Worm (Caenorhabditis elegans) whole organism, early embryonic: ENCODE results near the gene rab-39.

ENCODE experiments used
- B0310.2 ChIP-seq: sonication (generic microtip); optimal IDR thresholded peaks from 2 replicates; lab custom pipeline; 2016; ENCODE audit warnings: mild to moderate bottlenecking, missing genetic modification characterization, missing compliant biosample characterization
- F13C5.2 ChIP-seq: sonication (generic microtip); optimal IDR thresholded peaks from 2 replicates; lab custom pipeline; 2017; ENCODE audit warnings: mild to moderate bottlenecking, missing genetic modification characterization, inconsistent platforms, missing compliant biosample characterization
- aly-1 ChIP-seq: sonication (generic microtip); optimal IDR thresholded peaks from 2 replicates; lab custom pipeline; 2016; ENCODE audit warnings: missing genetic modification characterization, missing compliant biosample characterization
- ama-1 ChIP-seq: fragments of 150-350 bp; optimal IDR thresholded peaks from 2 replicates; lab custom pipeline; 2014
- ceh-13 ChIP-seq: fragments of 200-800 bp; sonication (Bioruptor generic); optimal IDR thresholded peaks from 2 replicates; lab custom pipeline; 2018; ENCODE audit warnings: mild to moderate bottlenecking, missing genetic modification characterization, missing compliant biosample characterization
- ceh-36 ChIP-seq: sonication (generic microtip); optimal IDR thresholded peaks from 2 replicates; lab custom pipeline; 2016; ENCODE audit warnings: missing genetic modification characterization, inconsistent platforms, missing compliant biosample characterization
- ets-7 ChIP-seq: sonication (generic microtip); optimal IDR thresholded peaks from 2 replicates; lab custom pipeline; 2016; ENCODE audit warnings: missing genotype, missing genetic modification characterization, missing compliant biosample characterization
- flt-1 ChIP-seq: fragments of 200-800 bp; sonication (Bioruptor generic); IDR thresholded peaks from 2 replicates; pipeline ENCODE4 v1.3.6; 2022; ENCODE audit warnings: missing genetic modification characterization, missing compliant biosample characterization
- hmbx-1 ChIP-seq: sonication (generic microtip); optimal IDR thresholded peaks from 2 replicates; lab custom pipeline; 2016; ENCODE audit warnings: mild to moderate bottlenecking, missing genetic modification characterization, missing compliant biosample characterization
- hmg-4 ChIP-seq: fragments of 200-800 bp; sonication (Bioruptor generic); optimal IDR thresholded peaks from 2 replicates; lab custom pipeline; 2018; ENCODE audit warnings: mild to moderate bottlenecking, missing genetic modification characterization, missing compliant biosample characterization
- hnd-1 ChIP-seq: sonication (generic microtip); optimal IDR thresholded peaks from 2 replicates; lab custom pipeline; 2016; ENCODE audit warnings: missing genetic modification characterization, missing compliant biosample characterization
- pes-1 ChIP-seq: fragments of 200-800 bp; sonication (Bioruptor generic); IDR thresholded peaks from 2 replicates; pipeline ENCODE4 v1.3.6; 2022; ENCODE audit warnings: missing genetic modification reagents, missing genetic modification characterization, missing compliant biosample characterization
- scrt-1 ChIP-seq: fragments of 200-800 bp; sonication (Bioruptor generic); IDR thresholded peaks from 2 replicates; pipeline ENCODE4 v1.3.6; 2022; ENCODE audit warnings: missing genetic modification characterization, missing compliant biosample characterization
- sea-1 ChIP-seq: fragments of 200-800 bp; sonication (Bioruptor generic); conservative IDR thresholded peaks from 2 replicates; pipeline ENCODE4 v1.3.6; 2022; ENCODE audit warnings: missing genetic modification characterization, missing compliant biosample characterization
- tbx-11 ChIP-seq: fragments of 200-800 bp; sonication (Bioruptor generic); IDR thresholded peaks from 2 replicates; pipeline ENCODE4 v1.3.6; 2022; ENCODE audit warnings: missing genetic modification characterization, missing compliant biosample characterization
- tbx-37 ChIP-seq: fragments of 200-800 bp; sonication (Bioruptor generic); conservative IDR thresholded peaks from 2 replicates; pipeline ENCODE4 v1.3.6; 2022; ENCODE audit warnings: missing genetic modification reagents, missing genetic modification characterization, missing compliant biosample characterization
- tra-4 ChIP-seq: sonication (generic microtip); optimal IDR thresholded peaks from 2 replicates; lab custom pipeline; 2017; ENCODE audit warnings: missing genetic modification characterization, missing compliant biosample characterization

rab-39 gene

ce11 chrII:9285171-9286025 is 37.3 kb downstream of the rab-39 start, which contains the start of gene mtrr-1:
mtrr-1 (plus strand) TSS chrII:9285975.
- TF ChIP-seq F13C5.2 (tag; lab: Kevin White, UChicago), result no peak
- TF ChIP-seq sea-1 (GFP tag; lab: Robert Waterston, UW), result no peak
- TF ChIP-seq ceh-36 (tag; lab: Kevin White, UChicago), result no peak
- no peak for TF ChIP-seq hnd-1 (tag; lab: Kevin White, UChicago)
- no peak for TF ChIP-seq ama-1 (lab: Kevin White, UChicago)
- no peak for TF ChIP-seq scrt-1
- no peak for TF ChIP-seq tra-4 (tag; lab: Kevin White, UChicago)
- TF ChIP-seq ceh-13 (GFP tag; lab: Kevin White, UChicago), result no peak
- no peak for TF ChIP-seq ets-7 (tag; lab: Kevin White, UChicago)
- no peak for TF ChIP-seq pes-1 (GFP tag; lab: Robert Waterston, UW)
- TF ChIP-seq hmg-4 (GFP tag; lab: Kevin White, UChicago), result no peak
- TF ChIP-seq B0310.2 (tag; lab: Kevin White, UChicago), result no peak
- TF ChIP-seq aly-1 (tag; lab: Kevin White, UChicago), result no peak
- no peak for TF ChIP-seq flt-1 (GFP tag; lab: Robert Waterston, UW)

ce11 chrII:9284358-9285170 is 38.2 kb downstream of the rab-39 start:
- TF ChIP-seq hmg-4 (GFP tag; lab: Kevin White, UChicago), result no peak
- no peak for TF ChIP-seq tbx-11 (GFP tag; lab: Robert Waterston, UW)
- TF ChIP-seq ceh-13 (GFP tag; lab: Kevin White, UChicago), result no peak
- no peak for TF ChIP-seq F13C5.2 (tag; lab: Kevin White, UChicago)
- TF ChIP-seq pes-1 (GFP tag; lab: Robert Waterston, UW), result no peak
- no peak for TF ChIP-seq ceh-36 (tag; lab: Kevin White, UChicago)
- TF ChIP-seq hmbx-1 (tag; lab: Kevin White, UChicago), result no peak
- 0 out of 2 replicates have a peak, but pooled peaks have one; percentile 10 for TF ChIP-seq tbx-37 (GFP tag; lab: Robert Waterston, UW)
- 0 out of 2 replicates have a peak, but pooled peaks have one; percentile 6 for TF ChIP-seq sea-1 (GFP tag; lab: Robert Waterston, UW)

ce11 chrII:9283668-9284357 is 38.9 kb downstream of the rab-39 start:
- TF ChIP-seq tbx-37 (GFP tag; lab: Robert Waterston, UW) (no peak), tbx-11 (GFP tag; lab: Robert Waterston, UW) (0 out of 2 replicates have a peak, but pooled peaks have one; percentile 11)

ce11 chrII:9282787-9283186 is 39.9 kb downstream of the rab-39 start:
- TF ChIP-seq scrt-1, result no peak
- no peak for TF ChIP-seq ceh-13 (GFP tag; lab: Kevin White, UChicago)
- 0 out of 2 replicates have a peak, but pooled peaks have one; percentile 38 for TF ChIP-seq sea-1 (GFP tag; lab: Robert Waterston, UW)
- peak; percentile 72 for TF ChIP-seq F13C5.2 (tag; lab: Kevin White, UChicago)
- peak; percentile 90 for TF ChIP-seq hmg-4 (GFP tag; lab: Kevin White, UChicago)
- TF ChIP-seq B0310.2 (tag; lab: Kevin White, UChicago), result no peak

- TF ChIP-seq tra-4 (tag; lab: Kevin White, UChicago), result no peak
- no peak for TF ChIP-seq F13C5.2 (tag; lab: Kevin White, UChicago)
- no peak for TF ChIP-seq tbx-11 (GFP tag; lab: Robert Waterston, UW)
- no peak for TF ChIP-seq hmg-4 (GFP tag; lab: Kevin White, UChicago)
- no peak for TF ChIP-seq scrt-1
- TF ChIP-seq pes-1 (GFP tag; lab: Robert Waterston, UW), result no peak
- TF ChIP-seq hnd-1 (tag; lab: Kevin White, UChicago), result no peak
- no peak for TF ChIP-seq ceh-13 (GFP tag; lab: Kevin White, UChicago)
- TF ChIP-seq hmbx-1 (tag; lab: Kevin White, UChicago), result no peak
- TF ChIP-seq ama-1 (lab: Kevin White, UChicago), result no peak
- no peak for TF ChIP-seq tbx-37 (GFP tag; lab: Robert Waterston, UW)
Measured at ce11 chrII:9282065-9282464, 40.7 kb downstream of the rab-39 start.

- TF ChIP-seq scrt-1, result no peak
Measured at ce11 chrII:9281595-9281994, 41.1 kb downstream of the rab-39 start.

ce11 chrII:9280846-9281245 is 41.9 kb downstream of the rab-39 start:
- no peak for TF ChIP-seq pes-1 (GFP tag; lab: Robert Waterston, UW)
- no peak for TF ChIP-seq B0310.2 (tag; lab: Kevin White, UChicago)
- TF ChIP-seq hmg-4 (GFP tag; lab: Kevin White, UChicago), result no peak
